Fruit fly (Drosophila melanogaster): Measurements from ENCODE around the gene Alg13.

Gene Alg13

dm6 chr3R:29124128-29124527, 14.2 kb downstream of the Alg13 start (continued):
- peak; percentile 78 for TF ChIP-seq psq (GFP tag; optimal IDR thresholded peaks at IDR 0.05)
- TF ChIP-seq Myc (optimal IDR thresholded peaks at IDR 0.05) = no peak
- peak; percentile 43 to 94 for TF ChIP-seq foxo (GFP tag; optimal IDR thresholded peaks at IDR 0.05)
- TF ChIP-seq dl (GFP tag; optimal IDR thresholded peaks at IDR 0.05; ENCODE audit: insufficient read depth in 1 of 2, partially characterized antibody in 2 of 2) = no peak
- no peak for TF ChIP-seq brk (GFP tag; optimal IDR thresholded peaks at IDR 0.05)
- TF ChIP-seq Jra (GFP tag; optimal IDR thresholded peaks at IDR 0.05) = peak; percentile 58
- TF ChIP-seq rgr (GFP tag; optimal IDR thresholded peaks at IDR 0.05) = peak; percentile 89
- TF ChIP-seq dsf (GFP tag; optimal IDR thresholded peaks at IDR 0.05; ENCODE audit: borderline replicate concordance) = peak; percentile 20

- TF ChIP-seq Dif (GFP tag; optimal IDR thresholded peaks at IDR 0.05; ENCODE audit: partially characterized antibody) (peak; percentile 23), Abd-B (GFP tag; optimal IDR thresholded peaks at IDR 0.05) (no peak), ey (GFP tag; optimal IDR thresholded peaks at IDR 0.05) (peak; percentile 71), foxo (GFP tag; optimal IDR thresholded peaks at IDR 0.05) (peak in 1 of 2 experiments; percentile 85), Hnf4 (GFP tag; optimal IDR thresholded peaks at IDR 0.05) (no peak), pan (optimal IDR thresholded peaks at IDR 0.05) (no peak), dmrt93B (GFP tag; optimal IDR thresholded peaks at IDR 0.05) (peak; percentile 64), dl (GFP tag; optimal IDR thresholded peaks at IDR 0.05; ENCODE audit: insufficient read depth in 1 of 2, partially characterized antibody in 2 of 2) (no peak), Dfd (GFP tag; optimal IDR thresholded peaks at IDR 0.05) (no peak), GATAd (GFP tag; optimal IDR thresholded peaks at IDR 0.05) (peak; percentile 52), Sp1 (GFP tag; optimal IDR thresholded peaks at IDR 0.05) (peak; percentile 61), woc (GFP tag; optimal IDR thresholded peaks at IDR 0.05) (peak; percentile 95), Hr83 (GFP tag; optimal IDR thresholded peaks at IDR 0.05; ENCODE audit: poor library complexity, severe bottlenecking) (peak; percentile 96), h (GFP tag; optimal IDR thresholded peaks at IDR 0.05) (peak; percentile 75), dsf (GFP tag; optimal IDR thresholded peaks at IDR 0.05; ENCODE audit: borderline replicate concordance) (no peak), sage (GFP tag; optimal IDR thresholded peaks at IDR 0.05) (no peak), psq (GFP tag; optimal IDR thresholded peaks at IDR 0.05) (peak; percentile 76), usp (GFP tag; optimal IDR thresholded peaks at IDR 0.05) (no peak), Rel (GFP tag; optimal IDR thresholded peaks at IDR 0.05) (no peak), Rel (tag; optimal IDR thresholded peaks at IDR 0.05) (peak; percentile 47), sv (GFP tag; optimal IDR thresholded peaks at IDR 0.05) (peak; percentile 85), OdsH (GFP tag; optimal IDR thresholded peaks at IDR 0.05) (peak; percentile 49), CG9705 (GFP tag; optimal IDR thresholded peaks at IDR 0.05) (peak; percentile 63), br (GFP tag; optimal IDR thresholded peaks at IDR 0.05) (peak; percentile 79), Hr78 (GFP tag; optimal IDR thresholded peaks at IDR 0.05) (no peak), rgr (GFP tag; optimal IDR thresholded peaks at IDR 0.05) (peak; percentile 56), jim (GFP tag; optimal IDR thresholded peaks at IDR 0.05) (no peak), Myc (optimal IDR thresholded peaks at IDR 0.05) (peak; percentile 93), CrebA (GFP tag; optimal IDR thresholded peaks at IDR 0.05; ENCODE audit: borderline replicate concordance) (no peak), lola (GFP tag; optimal IDR thresholded peaks at IDR 0.05) (no peak), Vsx2 (GFP tag; optimal IDR thresholded peaks at IDR 0.05; ENCODE audit: partially characterized antibody) (no peak), HLH106 (tag; optimal IDR thresholded peaks at IDR 0.05) (peak; percentile 71), Mio (GFP tag; optimal IDR thresholded peaks at IDR 0.05) (no peak), brk (GFP tag; optimal IDR thresholded peaks at IDR 0.05) (no peak), Jra (GFP tag; optimal IDR thresholded peaks at IDR 0.05) (no peak), fru (GFP tag; optimal IDR thresholded peaks at IDR 0.05) (peak; percentile 82), N (GFP tag; optimal IDR thresholded peaks at IDR 0.05) (no peak), tai (GFP tag; optimal IDR thresholded peaks at IDR 0.05) (no peak), CG32264 (GFP tag; optimal IDR thresholded peaks at IDR 0.05) (no peak)
These were observed 15.4 kb downstream of the Alg13 start, which contains the start of the genes yem and Ctl2 for dm6 chr3R:29122817-29123611. Gene yem, minus strand, starts transcription at chr3R:29122879. Gene Ctl2, plus strand, starts transcription at chr3R:29123370.

Measured in whole organism, wandering third instar larva.